Fruit fly (Drosophila melanogaster): Measurements from ENCODE around the gene CG3534.
A peak's percentile ranks its signal among the peaks of the same experiment; 100 is the strongest.

Gene CG3534

dm6 chr3R:17014276-17014675 is 18.0 kb downstream of the CG3534 start, which contains the start of gene Pxd:
Gene Pxd (plus strand): TSS chr3R:17014576.
- TF ChIP-seq psq (GFP tag; optimal IDR thresholded peaks at IDR 0.05) (no peak), tai (GFP tag; optimal IDR thresholded peaks at IDR 0.05) (no peak), Abd-B (GFP tag; optimal IDR thresholded peaks at IDR 0.05) (no peak), Vsx2 (GFP tag; optimal IDR thresholded peaks at IDR 0.05; ENCODE audit: partially characterized antibody) (no peak), CrebA (GFP tag; optimal IDR thresholded peaks at IDR 0.05; ENCODE audit: borderline replicate concordance) (no peak), Dif (GFP tag; optimal IDR thresholded peaks at IDR 0.05; ENCODE audit: partially characterized antibody) (no peak), OdsH (GFP tag; optimal IDR thresholded peaks at IDR 0.05) (no peak), pan (optimal IDR thresholded peaks at IDR 0.05) (no peak), N (GFP tag; optimal IDR thresholded peaks at IDR 0.05) (no peak), Dfd (GFP tag; optimal IDR thresholded peaks at IDR 0.05) (no peak), h (GFP tag; optimal IDR thresholded peaks at IDR 0.05) (no peak), Rel (GFP tag; optimal IDR thresholded peaks at IDR 0.05) (no peak), Rel (tag; optimal IDR thresholded peaks at IDR 0.05) (no peak), ey (GFP tag; optimal IDR thresholded peaks at IDR 0.05) (no peak), HLH106 (tag; optimal IDR thresholded peaks at IDR 0.05) (no peak), Mio (GFP tag; optimal IDR thresholded peaks at IDR 0.05) (no peak), usp (GFP tag; optimal IDR thresholded peaks at IDR 0.05) (no peak), br (GFP tag; optimal IDR thresholded peaks at IDR 0.05) (no peak)

DNA sequence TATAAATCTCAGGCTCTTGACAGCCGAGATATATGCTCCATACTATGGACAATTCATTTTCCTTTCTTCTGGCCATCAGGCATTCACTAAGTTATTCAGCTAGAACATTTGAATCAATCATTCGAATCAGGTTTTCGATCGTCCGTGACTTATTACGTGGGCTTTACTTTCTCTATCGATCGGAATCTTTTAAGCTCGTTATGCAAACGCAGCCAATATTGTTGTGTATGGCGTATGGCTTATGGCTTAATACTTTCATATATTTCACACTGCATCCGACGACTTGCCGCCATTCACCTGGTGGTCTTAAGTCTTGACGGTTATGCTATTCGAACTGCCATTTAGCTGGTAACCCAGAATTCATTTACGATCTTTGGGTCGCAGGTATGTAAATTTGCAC is 19.9 kb downstream of the CG3534 start:
- TF ChIP-seq Hr83 (GFP tag; optimal IDR thresholded peaks at IDR 0.05; ENCODE audit: poor library complexity, severe bottlenecking) (no peak), fru (GFP tag; optimal IDR thresholded peaks at IDR 0.05) (no peak), Dif (GFP tag; optimal IDR thresholded peaks at IDR 0.05; ENCODE audit: partially characterized antibody) (no peak), N (GFP tag; optimal IDR thresholded peaks at IDR 0.05) (no peak), Sp1 (GFP tag; optimal IDR thresholded peaks at IDR 0.05) (no peak), woc (GFP tag; optimal IDR thresholded peaks at IDR 0.05) (no peak), pan (optimal IDR thresholded peaks at IDR 0.05) (no peak), Hnf4 (GFP tag; optimal IDR thresholded peaks at IDR 0.05) (no peak), Myc (optimal IDR thresholded peaks at IDR 0.05) (no peak), CrebA (GFP tag; optimal IDR thresholded peaks at IDR 0.05; ENCODE audit: borderline replicate concordance) (no peak)

DNA sequence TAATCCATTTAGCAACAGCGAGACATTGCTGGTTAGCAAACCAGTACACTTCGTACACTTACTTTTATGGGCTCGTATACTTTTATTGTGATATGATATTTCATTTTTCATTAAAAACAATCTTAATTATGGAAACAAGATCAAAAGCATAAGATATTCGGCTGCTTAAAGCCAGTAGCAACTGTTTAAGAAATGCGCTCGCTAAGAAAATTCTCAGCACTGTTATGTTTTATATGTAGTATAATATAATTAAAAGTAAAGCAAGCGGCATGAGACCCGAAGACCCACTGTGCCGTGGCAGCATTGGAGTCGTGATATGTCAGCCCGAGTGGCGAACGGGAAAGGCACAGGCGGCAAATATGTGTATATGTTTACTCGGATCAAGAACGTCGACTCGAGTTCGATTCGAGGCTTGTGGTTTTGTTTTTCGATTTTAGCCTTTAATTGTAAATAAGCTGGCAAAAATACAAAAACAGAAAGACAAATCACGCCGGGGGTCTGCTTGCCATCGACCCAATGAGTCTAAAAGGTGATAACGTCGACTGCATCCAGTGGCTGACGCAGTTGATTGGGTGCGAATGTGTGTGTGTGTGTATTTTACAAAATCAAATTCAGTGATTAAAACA is 22.8 kb downstream of the CG3534 start:
- TF ChIP-seq Rel (GFP tag; optimal IDR thresholded peaks at IDR 0.05), result no peak
- peak; percentile 39 for TF ChIP-seq Rel (tag; optimal IDR thresholded peaks at IDR 0.05)
- no peak for TF ChIP-seq CG9705 (GFP tag; optimal IDR thresholded peaks at IDR 0.05)

- peak; percentile 15 for TF ChIP-seq sv (GFP tag; optimal IDR thresholded peaks at IDR 0.05)
- TF ChIP-seq N (GFP tag; optimal IDR thresholded peaks at IDR 0.05), result no peak
- TF ChIP-seq lola (GFP tag; optimal IDR thresholded peaks at IDR 0.05), result no peak
- peak; percentile 65 for TF ChIP-seq CG9705 (GFP tag; optimal IDR thresholded peaks at IDR 0.05)
- TF ChIP-seq OdsH (GFP tag; optimal IDR thresholded peaks at IDR 0.05), result peak; percentile 53
- peak; percentile 54 for TF ChIP-seq HLH106 (tag; optimal IDR thresholded peaks at IDR 0.05)
- no peak for TF ChIP-seq Hr78 (GFP tag; optimal IDR thresholded peaks at IDR 0.05)
- no peak for TF ChIP-seq Vsx2 (GFP tag; optimal IDR thresholded peaks at IDR 0.05; ENCODE audit: partially characterized antibody)
- no peak for TF ChIP-seq Rel (GFP tag; optimal IDR thresholded peaks at IDR 0.05)
- TF ChIP-seq Rel (tag; optimal IDR thresholded peaks at IDR 0.05), result no peak
- no peak for TF ChIP-seq Myc (optimal IDR thresholded peaks at IDR 0.05)
- TF ChIP-seq pan (optimal IDR thresholded peaks at IDR 0.05), result no peak
- TF ChIP-seq fru (GFP tag; optimal IDR thresholded peaks at IDR 0.05), result no peak
- no peak for TF ChIP-seq brk (GFP tag; optimal IDR thresholded peaks at IDR 0.05)
- no peak for TF ChIP-seq GATAd (GFP tag; optimal IDR thresholded peaks at IDR 0.05)
- TF ChIP-seq br (GFP tag; optimal IDR thresholded peaks at IDR 0.05), result peak; percentile 29
- TF ChIP-seq foxo (GFP tag; optimal IDR thresholded peaks at IDR 0.05), result peak in 1 of 2 experiments; percentile 37
- TF ChIP-seq Dfd (GFP tag; optimal IDR thresholded peaks at IDR 0.05), result no peak
- TF ChIP-seq Abd-B (GFP tag; optimal IDR thresholded peaks at IDR 0.05), result no peak
- TF ChIP-seq tai (GFP tag; optimal IDR thresholded peaks at IDR 0.05), result no peak
- peak; percentile 57 for TF ChIP-seq h (GFP tag; optimal IDR thresholded peaks at IDR 0.05)
- TF ChIP-seq rgr (GFP tag; optimal IDR thresholded peaks at IDR 0.05), result no peak
- no peak for TF ChIP-seq Mio (GFP tag; optimal IDR thresholded peaks at IDR 0.05)
- TF ChIP-seq usp (GFP tag; optimal IDR thresholded peaks at IDR 0.05), result no peak
- peak; percentile 66 for TF ChIP-seq Sp1 (GFP tag; optimal IDR thresholded peaks at IDR 0.05)
- peak; percentile 63 for TF ChIP-seq dmrt93B (GFP tag; optimal IDR thresholded peaks at IDR 0.05)
- TF ChIP-seq jim (GFP tag; optimal IDR thresholded peaks at IDR 0.05), result no peak
- TF ChIP-seq Hr83 (GFP tag; optimal IDR thresholded peaks at IDR 0.05; ENCODE audit: poor library complexity, severe bottlenecking), result peak; percentile 46
- TF ChIP-seq sage (GFP tag; optimal IDR thresholded peaks at IDR 0.05), result peak; percentile 34
- TF ChIP-seq ey (GFP tag; optimal IDR thresholded peaks at IDR 0.05), result no peak
- no peak for TF ChIP-seq dl (GFP tag; optimal IDR thresholded peaks at IDR 0.05; ENCODE audit: insufficient read depth in 1 of 2, partially characterized antibody in 2 of 2)
- no peak for TF ChIP-seq woc (GFP tag; optimal IDR thresholded peaks at IDR 0.05)
- TF ChIP-seq Hnf4 (GFP tag; optimal IDR thresholded peaks at IDR 0.05), result peak; percentile 38
- TF ChIP-seq Dif (GFP tag; optimal IDR thresholded peaks at IDR 0.05; ENCODE audit: partially characterized antibody), result no peak
- no peak for TF ChIP-seq CG32264 (GFP tag; optimal IDR thresholded peaks at IDR 0.05)
- TF ChIP-seq CrebA (GFP tag; optimal IDR thresholded peaks at IDR 0.05; ENCODE audit: borderline replicate concordance), result peak; percentile 32
- TF ChIP-seq dsf (GFP tag; optimal IDR thresholded peaks at IDR 0.05; ENCODE audit: borderline replicate concordance), result no peak
- TF ChIP-seq Jra (GFP tag; optimal IDR thresholded peaks at IDR 0.05), result no peak
- TF ChIP-seq psq (GFP tag; optimal IDR thresholded peaks at IDR 0.05), result no peak
Measured at dm6 chr3R:17020956-17021355, 24.7 kb downstream of the CG3534 start, which contains the start of gene Adsl. Gene Adsl (minus strand): TSS chr3R:17021120.

All from whole organism, wandering third instar larva.